Worm (Caenorhabditis elegans): ENCODE results near the gene F37C12.10.

- no peak for TF ChIP-seq elt-1 (tag; optimal IDR thresholded peaks at IDR 0.05)
- no peak for TF ChIP-seq dmd-4 (tag; optimal IDR thresholded peaks at IDR 0.05)
- TF ChIP-seq ceh-82 (tag; optimal IDR thresholded peaks at IDR 0.05) = no peak
Measured at ce11 chrIII:7185473-7185872, 2.7 kb downstream of the F37C12.10 start, which contains the start of gene F37C12.14.

Data from whole organism, L2 larva.